Fruit fly (Drosophila melanogaster): ENCODE results near the gene CYLD.

Gene CYLD

DNA sequence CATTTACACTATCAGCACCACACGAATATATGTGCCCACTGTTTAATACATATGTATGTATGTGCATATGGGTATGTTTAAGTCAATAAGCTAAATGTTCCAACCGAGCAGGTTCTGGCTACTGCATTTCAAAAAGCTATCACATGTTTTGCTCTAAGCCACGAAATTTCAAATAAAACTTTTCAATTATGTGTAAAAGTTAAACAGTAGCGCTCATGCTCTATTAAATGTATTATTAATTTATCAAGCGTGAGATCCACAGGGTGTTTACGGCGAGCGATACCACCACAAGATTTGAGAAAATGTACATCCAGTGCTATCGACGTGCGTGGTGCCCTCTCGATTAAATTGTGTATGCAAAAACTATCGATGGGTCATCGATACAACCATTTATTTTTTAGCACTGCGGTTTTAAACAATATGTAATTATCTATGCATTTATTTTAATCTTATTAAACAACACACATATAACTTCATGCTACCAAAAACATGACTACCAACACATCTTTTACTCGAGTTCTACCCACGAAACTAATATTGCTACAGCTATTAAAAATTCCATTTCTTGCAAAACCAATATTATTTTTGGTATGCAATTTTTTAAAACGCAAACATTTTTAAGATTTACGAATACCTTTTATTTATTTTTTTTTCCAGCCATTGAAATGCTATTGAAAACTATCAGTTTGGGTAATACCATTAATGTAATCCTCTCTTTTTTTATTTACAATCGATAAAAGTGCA, 38.7 kb downstream of the CYLD start, which contains the start of gene Pten (continued):
- TF ChIP-seq CG10431 (GFP tag; optimal IDR thresholded peaks at IDR 0.05) (peak; percentile 26), Ravus (GFP tag; IDR thresholded peaks at IDR 0.05) (no peak; the same call in 1 of the 2 replicates), Asciz (GFP tag; optimal IDR thresholded peaks at IDR 0.05) (no peak), lilli (GFP tag; optimal IDR thresholded peaks at IDR 0.05) (peak; percentile 69), scrt (GFP tag; optimal IDR thresholded peaks at IDR 0.05) (peak; percentile 80), Rx (GFP tag; IDR thresholded peaks at IDR 0.05) (no peak), CG18011 (GFP tag; optimal IDR thresholded peaks at IDR 0.05) (no peak), odd (GFP tag; optimal IDR thresholded peaks at IDR 0.05) (no peak), CG31388 (GFP tag; optimal IDR thresholded peaks at IDR 0.05) (no peak), pan (optimal IDR thresholded peaks at IDR 0.05) (no peak), pan (GFP tag; optimal IDR thresholded peaks at IDR 0.05 in 1 of 2, IDR thresholded peaks at IDR 0.05 in 1 of 2) (peak in 1 of 2 experiments; percentile 79), CG6854 (GFP tag; optimal IDR thresholded peaks at IDR 0.05) (peak; percentile 5), insv (GFP tag; optimal IDR thresholded peaks at IDR 0.05) (no peak), CG17328 (GFP tag; IDR thresholded peaks at IDR 0.05) (peak; percentile 44; the same call in 1 of the 2 replicates), E2f2 (GFP tag; IDR thresholded peaks at IDR 0.05) (peak; percentile 60), psq (GFP tag; optimal IDR thresholded peaks at IDR 0.05) (peak; percentile 33), Chrac-16 (GFP tag; optimal IDR thresholded peaks at IDR 0.05) (peak; percentile 68), CG17802 (tag; optimal IDR thresholded peaks at IDR 0.05) (peak; percentile 28), corto (GFP tag; optimal IDR thresholded peaks at IDR 0.05) (peak; percentile 12), Doc3 (GFP tag; IDR thresholded peaks at IDR 0.05; ENCODE audit: partially characterized antibody) (peak; percentile 66; the same call in 2 of the 3 replicates), tin (GFP tag; optimal IDR thresholded peaks at IDR 0.05) (peak; percentile 50), Camta (GFP tag; optimal IDR thresholded peaks at IDR 0.05) (peak; percentile 78), CG1603 (tag; optimal IDR thresholded peaks at IDR 0.05) (peak; percentile 80), bowl (GFP tag; IDR thresholded peaks at IDR 0.05) (no peak), Sox102F (GFP tag; optimal IDR thresholded peaks at IDR 0.05) (no peak), Nf-YC (tag; optimal IDR thresholded peaks at IDR 0.05) (peak; percentile 54), pnt (GFP tag; optimal IDR thresholded peaks at IDR 0.05) (peak; percentile 58), unpg (GFP tag; optimal IDR thresholded peaks at IDR 0.05) (peak; percentile 41), croc (GFP tag; conservative IDR thresholded peaks at IDR 0.05) (peak; percentile 31; the same call in 2 of the 3 replicates), MESR4 (GFP tag; optimal IDR thresholded peaks at IDR 0.05) (peak; percentile 92), Taf1 (GFP tag; IDR thresholded peaks at IDR 0.05) (0 out of 2 replicates have a peak, but pooled peaks have one; percentile 18), CG9215 (GFP tag; IDR thresholded peaks at IDR 0.05) (no peak), CG2199 (GFP tag; IDR thresholded peaks at IDR 0.05) (no peak), Spps (tag; optimal IDR thresholded peaks at IDR 0.05) (peak; percentile 49), sens-2 (GFP tag; IDR thresholded peaks at IDR 0.05) (no peak), z (GFP tag; IDR thresholded peaks at IDR 0.05) (no peak), lola (GFP tag; optimal IDR thresholded peaks at IDR 0.05) (peak in 1 of 3 experiments; percentile 84), grn (GFP tag; optimal IDR thresholded peaks at IDR 0.05) (peak; percentile 49), CG15601 (tag; optimal IDR thresholded peaks at IDR 0.05) (no peak), gt (GFP tag; IDR thresholded peaks at IDR 0.05) (no peak), CG8478 (optimal IDR thresholded peaks at IDR 0.05) (no peak), kah (GFP tag; optimal IDR thresholded peaks at IDR 0.05) (peak; percentile 83), Med (GFP tag) (peak; percentile 94), sisA (GFP tag; IDR thresholded peaks at IDR 0.05) (no peak), Dfd (GFP tag; optimal IDR thresholded peaks at IDR 0.05) (no peak), MTF-1 (GFP tag; optimal IDR thresholded peaks at IDR 0.05; ENCODE audit: borderline replicate concordance) (no peak), CG16779 (GFP tag; IDR thresholded peaks at IDR 0.05) (no peak), CG7987 (GFP tag; optimal IDR thresholded peaks at IDR 0.05) (no peak), CG7357 (GFP tag; IDR thresholded peaks at IDR 0.05) (no peak; the same call in 2 of the 3 replicates), zen (tag; optimal IDR thresholded peaks at IDR 0.05) (peak; percentile 77)
